Worm (Caenorhabditis elegans): ENCODE results near the gene bcc-1.

bcc-1 gene

DNA sequence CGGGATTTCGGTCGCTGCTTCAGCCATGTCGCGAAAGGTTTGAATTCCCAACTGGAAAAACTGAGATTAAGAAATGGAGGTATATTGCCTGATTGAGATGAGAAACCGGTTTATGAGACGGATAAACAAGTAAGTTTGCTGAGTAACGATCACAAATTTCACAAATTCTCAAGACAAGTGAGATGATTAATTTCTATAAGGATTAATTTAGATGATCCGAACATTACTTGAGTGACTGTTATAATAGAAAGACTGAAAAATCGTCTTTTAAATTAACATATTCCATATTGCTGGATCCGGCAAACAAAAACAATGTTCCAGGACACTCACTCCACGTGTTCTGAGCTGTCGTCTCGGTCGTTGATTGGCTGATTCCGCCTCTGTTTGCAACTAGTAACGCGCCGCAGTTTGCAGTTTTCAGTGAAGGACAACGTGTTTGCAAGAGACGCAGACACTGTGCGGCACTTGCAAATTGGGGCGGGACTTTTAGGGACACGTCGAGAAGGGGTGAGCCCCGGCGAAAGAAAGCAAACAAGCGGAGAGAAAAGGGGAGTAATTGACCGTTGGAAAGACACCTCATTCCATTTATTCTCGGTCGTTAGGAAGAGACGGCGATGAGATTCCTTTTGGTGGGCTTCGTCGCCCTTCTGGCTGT, 26.6 kb upstream of the bcc-1 start, which contains the start of the genes imp-2 and enpl-1 (continued):
- TF ChIP-seq ceh-90 (tag; optimal IDR thresholded peaks at IDR 0.05) (no peak), egl-13 (tag; optimal IDR thresholded peaks at IDR 0.05) (peak; percentile 83), nhr-28 (tag; optimal IDR thresholded peaks at IDR 0.05) (no peak), nhr-20 (tag; optimal IDR thresholded peaks at IDR 0.05) (peak; percentile 94), ceh-82 (tag; optimal IDR thresholded peaks at IDR 0.05) (peak; percentile 77 to 91 (median 88)), nhr-77 (tag; optimal IDR thresholded peaks at IDR 0.05) (peak; percentile 93), ces-1 (GFP tag; optimal IDR thresholded peaks at IDR 0.05) (no peak), fkh-10 (GFP tag; optimal IDR thresholded peaks at IDR 0.05) (peak; percentile 75), pag-3 (tag; optimal IDR thresholded peaks at IDR 0.05; ENCODE audit: borderline replicate concordance, insufficient read depth) (no peak), efl-3 (GFP tag; optimal IDR thresholded peaks at IDR 0.05) (no peak), dsc-1 (tag; optimal IDR thresholded peaks at IDR 0.05) (peak; percentile 85), Y116A8C.19 (tag; optimal IDR thresholded peaks at IDR 0.05; ENCODE audit: borderline replicate concordance) (no peak), isw-1 (GFP tag; IDR thresholded peaks at IDR 0.05) (peak; percentile 94), hlh-17 (GFP tag; optimal IDR thresholded peaks at IDR 0.05; ENCODE audit: borderline replicate concordance) (no peak), ceh-8 (GFP tag; optimal IDR thresholded peaks at IDR 0.05) (peak; percentile 57), lin-35 (GFP tag; optimal IDR thresholded peaks at IDR 0.05) (peak; percentile 83 to 88), sptf-1 (tag; optimal IDR thresholded peaks at IDR 0.05) (no peak), C16A3.4 (tag; optimal IDR thresholded peaks at IDR 0.05) (peak; percentile 86), zag-1 (tag; optimal IDR thresholded peaks at IDR 0.05) (peak; percentile 40), lin-15B (tag; optimal IDR thresholded peaks at IDR 0.05) (peak; percentile 79), aly-2 (tag; optimal IDR thresholded peaks at IDR 0.05) (peak; percentile 44), unc-62 (GFP tag; optimal IDR thresholded peaks at IDR 0.05) (no peak), elt-2 (tag; optimal IDR thresholded peaks at IDR 0.05) (peak; percentile 72), unc-86 (tag; optimal IDR thresholded peaks at IDR 0.05) (peak; percentile 91), fos-1 (tag; optimal IDR thresholded peaks at IDR 0.05) (peak; percentile 76), hpl-2 (GFP tag; optimal IDR thresholded peaks at IDR 0.05) (peak; percentile 7), lir-3 (tag; optimal IDR thresholded peaks at IDR 0.05; ENCODE audit: poor library complexity) (peak; percentile 74), nhr-71 (tag; optimal IDR thresholded peaks at IDR 0.05) (peak; percentile 97), lin-39 (tag; optimal IDR thresholded peaks at IDR 0.05) (peak; percentile 72), swsn-7 (tag; optimal IDR thresholded peaks at IDR 0.05) (peak; percentile 94), nhr-19 (GFP tag; conservative IDR thresholded peaks at IDR 0.05) (peak; percentile 93), ztf-4 (tag; optimal IDR thresholded peaks at IDR 0.05) (peak; percentile 75)

DNA sequence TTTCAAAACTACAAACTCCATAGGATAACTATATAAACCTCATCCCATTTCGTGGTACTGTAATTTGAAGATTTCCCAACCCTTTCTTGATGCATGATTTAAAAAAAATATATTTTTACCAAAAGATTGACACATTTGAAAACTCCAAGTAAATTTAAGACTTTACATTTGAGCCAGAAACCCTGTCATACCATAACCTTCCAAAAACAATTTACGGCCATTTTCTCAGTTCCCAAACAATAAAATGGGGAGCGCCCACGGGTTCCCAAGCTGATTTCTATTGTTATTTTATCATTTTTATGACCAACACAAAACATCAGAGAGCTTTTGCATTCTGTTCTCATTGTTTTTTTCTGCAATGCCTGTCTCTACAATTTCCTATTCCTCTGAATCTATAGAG, 20.3 kb upstream of the bcc-1 start, which contains the start of gene clc-9:
clc-9 (plus strand) TSS at position 301 of the 400 bp plus-strand sequence.
- no peak for TF ChIP-seq mdl-1 (tag; optimal IDR thresholded peaks at IDR 0.05)
- TF ChIP-seq efl-1 (optimal IDR thresholded peaks at IDR 0.05): no peak
- TF ChIP-seq efl-1 (GFP tag; optimal IDR thresholded peaks at IDR 0.05 in 1 of 2): peak in 1 of 2 experiments; percentile 27

DNA sequence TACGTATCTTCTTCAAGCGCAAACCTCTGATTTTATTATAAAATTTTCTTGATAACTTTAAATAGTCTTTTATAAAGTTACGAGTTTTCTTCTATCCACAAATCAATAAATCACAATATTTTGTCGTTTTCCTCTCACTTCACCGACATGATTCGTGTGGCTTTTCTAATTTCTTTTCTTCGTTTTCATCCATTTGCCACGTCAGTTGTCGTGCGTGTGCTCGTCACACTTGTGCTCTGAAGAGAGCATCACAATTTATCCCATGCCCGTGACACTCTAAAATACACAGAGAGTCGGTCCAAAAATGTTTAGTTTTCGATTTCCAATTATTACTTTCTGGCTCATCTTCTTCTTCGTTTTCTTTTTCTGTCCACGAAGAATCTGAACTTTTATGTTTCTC, 19.5 kb upstream of the bcc-1 start:
- TF ChIP-seq snu-23 (GFP tag; optimal IDR thresholded peaks at IDR 0.05) (peak; percentile 17), unc-62 (GFP tag; optimal IDR thresholded peaks at IDR 0.05) (no peak), fkh-10 (GFP tag; optimal IDR thresholded peaks at IDR 0.05) (no peak), nhr-71 (tag; optimal IDR thresholded peaks at IDR 0.05) (peak; percentile 47), unc-130 (tag; optimal IDR thresholded peaks at IDR 0.05) (peak; percentile 55), xbp-1 (tag; optimal IDR thresholded peaks at IDR 0.05) (peak; percentile 51), rnt-1 (tag; optimal IDR thresholded peaks at IDR 0.05) (peak; percentile 62), ces-1 (GFP tag; optimal IDR thresholded peaks at IDR 0.05) (no peak), lsy-2 (tag; optimal IDR thresholded peaks at IDR 0.05) (peak in 1 of 2 experiments; percentile 42), lin-14 (GFP tag; optimal IDR thresholded peaks at IDR 0.05) (peak; percentile 46)

Measured in whole organism, L1 larva.